Fruit fly (Drosophila melanogaster) whole organism, prepupa: Measurements from ENCODE around the gene alpha-Est8.

Source experiments
- CG10631 ChIP-seq: fragments of 200-800 bp; sonication (Bioruptor generic); optimal IDR thresholded peaks from 2 replicates; lab custom pipeline; 2016; ENCODE audit warnings: missing biosample characterization, missing genetic modification characterization
- CG10669 ChIP-seq: fragments of 200-800 bp; sonication (Bioruptor generic); optimal IDR thresholded peaks from 3 replicates; lab custom pipeline; 2018; ENCODE audit warnings: missing biosample characterization, mild to moderate bottlenecking, missing genetic modification characterization, moderate library complexity
- CG11294 ChIP-seq: fragments of 200-800 bp; sonication (Bioruptor generic); IDR thresholded peaks from 2 replicates; pipeline ENCODE4 v1.3.6; 2022; ENCODE audit warnings: missing biosample characterization, missing genetic modification characterization
- CG11762 ChIP-seq: fragments of 200-800 bp; sonication (Bioruptor generic); optimal IDR thresholded peaks from 3 replicates; lab custom pipeline; 2016; ENCODE audit warnings: missing biosample characterization, missing genetic modification characterization; ENCODE audit not compliant: insufficient read depth
- CG11902 ChIP-seq: fragments of 200-800 bp; sonication (Bioruptor generic); optimal IDR thresholded peaks from 3 replicates; lab custom pipeline; 2016; ENCODE audit warnings: missing biosample characterization, missing genetic modification characterization
- CG15336 ChIP-seq: fragments of 200-800 bp; sonication (Bioruptor generic); IDR thresholded peaks from 2 replicates; pipeline ENCODE4 v1.3.6; 2022; ENCODE audit warnings: missing biosample characterization, missing genetic modification characterization
- CG1621 ChIP-seq: fragments of 200-800 bp; sonication (Bioruptor generic); optimal IDR thresholded peaks from 3 replicates; lab custom pipeline; 2018; ENCODE audit warnings: missing biosample characterization, mild to moderate bottlenecking, missing genetic modification characterization
- CG3032 ChIP-seq: fragments of 200-800 bp; optimal IDR thresholded peaks from 2 replicates; lab custom pipeline; 2019; ENCODE audit warnings: missing biosample characterization, mild to moderate bottlenecking, missing genetic modification characterization, moderate library complexity
- CG31627 ChIP-seq: fragments of 200-800 bp; sonication (Bioruptor generic); optimal IDR thresholded peaks from 3 replicates; lab custom pipeline; 2016; ENCODE audit warnings: missing biosample characterization, missing genetic modification characterization
- CG32006 ChIP-seq: fragments of 200-800 bp; sonication (Bioruptor generic); optimal IDR thresholded peaks from 3 replicates; lab custom pipeline; 2017; ENCODE audit warnings: missing biosample characterization, mild to moderate bottlenecking, missing genetic modification characterization
- CG3919 ChIP-seq: fragments of 200-800 bp; sonication (Bioruptor generic); optimal IDR thresholded peaks from 3 replicates; lab custom pipeline; 2016; ENCODE audit warnings: missing biosample characterization, missing genetic modification characterization
- CG4318 ChIP-seq: fragments of 200-800 bp; sonication (Bioruptor generic); optimal IDR thresholded peaks from 3 replicates; lab custom pipeline; 2017; ENCODE audit warnings: missing biosample characterization, mild to moderate bottlenecking, missing genetic modification characterization
- CG6163 ChIP-seq: fragments of 200-800 bp; sonication (Bioruptor generic); IDR thresholded peaks from 3 replicates; pipeline ENCODE4 v1.3.6; 2022; ENCODE audit warnings: missing biosample characterization, missing genetic modification characterization
- CG6276 ChIP-seq: fragments of 200-800 bp; sonication (Bioruptor generic); optimal IDR thresholded peaks from 2 replicates; lab custom pipeline; 2017; ENCODE audit warnings: missing biosample characterization, mild to moderate bottlenecking, missing genetic modification characterization
- CG6792 ChIP-seq: fragments of 200-800 bp; sonication (Bioruptor generic); optimal IDR thresholded peaks from 3 replicates; lab custom pipeline; 2016; ENCODE audit warnings: missing biosample characterization, missing genetic modification characterization
- CG6808 ChIP-seq: fragments of 200-800 bp; sonication (Bioruptor generic); optimal IDR thresholded peaks from 3 replicates; lab custom pipeline; 2017; ENCODE audit warnings: missing biosample characterization, missing genetic modification characterization, mild to moderate bottlenecking, moderate library complexity, missing genetic modification reagents
- CG6854 ChIP-seq: fragments of 200-800 bp; sonication (Bioruptor generic); optimal IDR thresholded peaks from 2 replicates; lab custom pipeline; 2017; ENCODE audit warnings: missing biosample characterization, mild to moderate bottlenecking, missing genetic modification characterization
- CG7368 ChIP-seq: fragments of 200-800 bp; sonication (Bioruptor generic); optimal IDR thresholded peaks from 3 replicates; lab custom pipeline; 2016; ENCODE audit warnings: missing biosample characterization, missing genetic modification characterization
- CG8119 ChIP-seq: fragments of 200-800 bp; sonication (Bioruptor generic); IDR thresholded peaks from 3 replicates; pipeline ENCODE4 v1.3.6; 2022; ENCODE audit warnings: missing biosample characterization, missing genetic modification characterization
- CG8319 ChIP-seq: fragments of 200-800 bp; sonication (Bioruptor generic); optimal IDR thresholded peaks from 3 replicates; lab custom pipeline; 2016; ENCODE audit warnings: missing biosample characterization, missing genetic modification characterization
- CG8632 ChIP-seq: fragments of 200-800 bp; sonication (Bioruptor generic); optimal IDR thresholded peaks from 3 replicates; lab custom pipeline; 2016; ENCODE audit warnings: missing biosample characterization, missing genetic modification characterization
- CG9139 ChIP-seq: fragments of 200-800 bp; sonication (Bioruptor generic); optimal IDR thresholded peaks from 3 replicates; lab custom pipeline; 2017; ENCODE audit warnings: missing biosample characterization, mild to moderate bottlenecking, missing genetic modification characterization
- Eip75B ChIP-seq: fragments of 200-800 bp; sonication (Bioruptor generic); optimal IDR thresholded peaks from 3 replicates; lab custom pipeline; 2016; ENCODE audit warnings: missing biosample characterization, missing genetic modification characterization
- Eip93F ChIP-seq: fragments of 200-800 bp; sonication (Bioruptor generic); optimal IDR thresholded peaks from 2 replicates; lab custom pipeline; 2016; ENCODE audit warnings: missing biosample characterization, mild to moderate bottlenecking, missing genetic modification characterization
- Ets96B ChIP-seq: fragments of 200-800 bp; optimal IDR thresholded peaks from 2 replicates; lab custom pipeline; 2019; ENCODE audit warnings: missing biosample characterization, mild to moderate bottlenecking, missing genetic modification characterization, moderate library complexity
- Gug ChIP-seq: fragments of 200-800 bp; sonication (Bioruptor generic); IDR thresholded peaks from 2 replicates; pipeline ENCODE4 v1.3.6; 2022; ENCODE audit warnings: missing biosample characterization, missing genetic modification characterization
- Hr38 ChIP-seq: sonication (Bioruptor generic); optimal IDR thresholded peaks from 2 replicates; lab custom pipeline; 2016; ENCODE audit warnings: missing biosample characterization, missing genetic modification characterization
- Hr39 ChIP-seq: fragments of 200-800 bp; sonication (Bioruptor generic); optimal IDR thresholded peaks from 2 replicates; lab custom pipeline; 2016; ENCODE audit warnings: missing biosample characterization, missing genetic modification characterization
- Hr4 ChIP-seq: fragments of 200-800 bp; sonication (Bioruptor generic); optimal IDR thresholded peaks from 3 replicates; lab custom pipeline; 2016; ENCODE audit warnings: missing biosample characterization, missing genetic modification characterization
- Lpt ChIP-seq: fragments of 200-800 bp; sonication (Bioruptor generic); optimal IDR thresholded peaks from 3 replicates; lab custom pipeline; 2016; ENCODE audit warnings: missing biosample characterization, missing genetic modification characterization
- Met ChIP-seq: fragments of 200-800 bp; sonication (Bioruptor generic); optimal IDR thresholded peaks from 3 replicates; lab custom pipeline; 2016; ENCODE audit warnings: missing biosample characterization, missing genetic modification characterization
- OdsH ChIP-seq: fragments of 200-800 bp; sonication (Bioruptor generic); optimal IDR thresholded peaks from 3 replicates; lab custom pipeline; 2016; ENCODE audit warnings: missing biosample characterization, missing genetic modification characterization
- Smox ChIP-seq: fragments of 200-800 bp; sonication (Bioruptor generic); optimal IDR thresholded peaks from 3 replicates; lab custom pipeline; 2016; ENCODE audit warnings: missing biosample characterization, missing genetic modification characterization
- Sox102F ChIP-seq: fragments of 200-800 bp; sonication (Bioruptor generic); optimal IDR thresholded peaks from 2 replicates; lab custom pipeline; 2016; ENCODE audit warnings: missing biosample characterization, mild to moderate bottlenecking, missing genetic modification characterization
- Sox14 ChIP-seq: fragments of 200-800 bp; sonication (Bioruptor generic); optimal IDR thresholded peaks from 3 replicates; lab custom pipeline; 2016; ENCODE audit warnings: missing biosample characterization, missing genetic modification characterization
- achi ChIP-seq: fragments of 200-800 bp; sonication (Bioruptor generic); optimal IDR thresholded peaks from 3 replicates; lab custom pipeline; 2016; ENCODE audit warnings: missing biosample characterization, missing genetic modification characterization
- eg ChIP-seq: fragments of 200-800 bp; sonication (Bioruptor generic); IDR thresholded peaks from 3 replicates; pipeline ENCODE4 v1.3.6; 2022; ENCODE audit warnings: missing biosample characterization, missing genetic modification characterization
- esn ChIP-seq: fragments of 200-800 bp; sonication (Bioruptor generic); optimal IDR thresholded peaks from 2 replicates; lab custom pipeline; 2016; ENCODE audit warnings: missing biosample characterization, mild to moderate bottlenecking, missing genetic modification characterization, moderate library complexity
- fd59A ChIP-seq: fragments of 200-800 bp; sonication (Bioruptor generic); optimal IDR thresholded peaks from 2 replicates; lab custom pipeline; 2017; ENCODE audit warnings: missing biosample characterization, mild to moderate bottlenecking, missing genetic modification characterization, missing genetic modification reagents
- fkh ChIP-seq: fragments of 200-800 bp; sonication (Bioruptor generic); optimal IDR thresholded peaks from 3 replicates; lab custom pipeline; 2017; ENCODE audit warnings: missing biosample characterization, mild to moderate bottlenecking, missing genetic modification characterization, moderate library complexity
- lz ChIP-seq: fragments of 200-800 bp; sonication (Bioruptor generic); optimal IDR thresholded peaks from 3 replicates; lab custom pipeline; 2016; ENCODE audit warnings: missing biosample characterization, missing genetic modification characterization
- net ChIP-seq: fragments of 200-800 bp; sonication (Bioruptor generic); optimal IDR thresholded peaks from 3 replicates; lab custom pipeline; 2016; ENCODE audit warnings: missing biosample characterization, missing genetic modification characterization
- pdm3 ChIP-seq: fragments of 200-800 bp; sonication (Bioruptor generic); optimal IDR thresholded peaks from 3 replicates; lab custom pipeline; 2016; ENCODE audit warnings: missing biosample characterization, missing genetic modification characterization
- salr ChIP-seq, 2 experiments: fragments of 200-800 bp; sonication (Bioruptor generic); optimal IDR thresholded peaks; 3 replicates each; lab custom pipeline; 2016 to 2018; ENCODE audit warnings: missing biosample characterization in 2 of 2, missing genetic modification characterization in 2 of 2, mild to moderate bottlenecking in 1 of 2
- spab ChIP-seq: fragments of 200-800 bp; sonication (Bioruptor generic); optimal IDR thresholded peaks from 2 replicates; lab custom pipeline; 2017; ENCODE audit warnings: missing biosample characterization, mild to moderate bottlenecking, missing genetic modification characterization, missing genetic modification reagents
- svp ChIP-seq: fragments of 200-800 bp; sonication (Bioruptor generic); peaks from one replicate; lab custom pipeline; 2016; ENCODE audit warnings: missing biosample characterization, missing genetic modification characterization
- topi ChIP-seq: fragments of 200-800 bp; sonication (Bioruptor generic); optimal IDR thresholded peaks from 3 replicates; lab custom pipeline; 2016; ENCODE audit warnings: missing biosample characterization, missing genetic modification characterization
- vri ChIP-seq: fragments of 200-800 bp; sonication (Bioruptor generic); optimal IDR thresholded peaks from 3 replicates; lab custom pipeline; 2016; ENCODE audit warnings: missing biosample characterization, mild to moderate bottlenecking, missing genetic modification characterization

Gene alpha-Est8

dm6 chr3R:7508198-7508837 is 7.2 kb downstream of the alpha-Est8 start (continued):
- no peak for TF ChIP-seq net (GFP tag; lab: Kevin White, UChicago)

- TF ChIP-seq CG3032 (tag; lab: Kevin White, UChicago), result no peak
- TF ChIP-seq CG9139 (GFP tag; lab: Kevin White, UChicago), result no peak
- TF ChIP-seq svp (GFP tag; lab: Kevin White, UChicago), result peak; percentile 17
- no peak for TF ChIP-seq CG7368 (GFP tag; lab: Kevin White, UChicago)
- no peak for TF ChIP-seq CG10631
- no peak for TF ChIP-seq CG10669 (GFP tag; lab: Kevin White, UChicago)
- TF ChIP-seq Gug (GFP tag; lab: Robert Waterston, UW), result 0 out of 2 replicates have a peak, but pooled peaks have one; percentile 16
- peak; percentile 18 for TF ChIP-seq CG6276 (GFP tag; lab: Kevin White, UChicago)
- no peak for TF ChIP-seq CG11762 (GFP tag; lab: Kevin White, UChicago)
- peak; percentile 45 for TF ChIP-seq pdm3 (GFP tag; lab: Kevin White, UChicago)
- peak; percentile 13 for TF ChIP-seq lz (GFP tag; lab: Kevin White, UChicago)
- peak; percentile 27 for TF ChIP-seq CG31627 (GFP tag; lab: Kevin White, UChicago)
- TF ChIP-seq achi, result no peak
- TF ChIP-seq eg, result no peak; the same call in 2 of the 3 replicates
- TF ChIP-seq CG8319 (GFP tag; lab: Kevin White, UChicago), result no peak
- no peak for TF ChIP-seq topi
- TF ChIP-seq Eip93F (GFP tag; lab: Kevin White, UChicago), result no peak
- TF ChIP-seq Smox, result no peak
- no peak for TF ChIP-seq net (GFP tag; lab: Kevin White, UChicago)
- TF ChIP-seq CG32006 (GFP tag; lab: Kevin White, UChicago), result peak; percentile 60
- TF ChIP-seq salr (GFP tag; optimal IDR thresholded peaks at IDR 0.05; lab: Kevin White, UChicago), result no peak
- TF ChIP-seq CG8119, result no peak
- TF ChIP-seq CG6163 (GFP tag; lab: Robert Waterston, UW), result 0 out of 3 replicates have a peak, but pooled peaks have one; percentile 53
- peak; percentile 44; the same call in 1 of the 2 replicates for TF ChIP-seq CG11294
- peak; percentile 51 for TF ChIP-seq CG15336 (GFP tag; lab: Robert Waterston, UW)
- TF ChIP-seq esn (GFP tag; lab: Kevin White, UChicago), result peak; percentile 15
- peak; percentile 1 for TF ChIP-seq Sox102F
- TF ChIP-seq CG11902, result no peak
- TF ChIP-seq fkh (GFP tag; lab: Kevin White, UChicago), result peak; percentile 86
- no peak for TF ChIP-seq fd59A (GFP tag; lab: Kevin White, UChicago)
- no peak for TF ChIP-seq Hr38
- TF ChIP-seq OdsH, result peak; percentile 27
- TF ChIP-seq Ets96B (tag; lab: Kevin White, UChicago), result no peak
- peak; percentile 20 for TF ChIP-seq Sox14 (GFP tag; lab: Kevin White, UChicago)
- TF ChIP-seq Met (GFP tag; lab: Kevin White, UChicago), result peak; percentile 29
- TF ChIP-seq CG3919 (GFP tag; lab: Kevin White, UChicago), result peak; percentile 26
- peak; percentile 41 for TF ChIP-seq Hr39 (GFP tag; lab: Kevin White, UChicago)
- TF ChIP-seq CG8632 (GFP tag; lab: Kevin White, UChicago), result no peak
- TF ChIP-seq spab (GFP tag; lab: Kevin White, UChicago), result no peak
- peak; percentile 64 for TF ChIP-seq Hr4 (GFP tag; lab: Kevin White, UChicago)
- TF ChIP-seq CG6792 (GFP tag; lab: Kevin White, UChicago), result peak; percentile 1
- no peak for TF ChIP-seq CG4318 (GFP tag; lab: Kevin White, UChicago)
- TF ChIP-seq CG1621 (tag; lab: Kevin White, UChicago), result no peak
- TF ChIP-seq Eip75B, result no peak
- no peak for TF ChIP-seq CG6808 (GFP tag; lab: Kevin White, UChicago)
- no peak for TF ChIP-seq CG6854 (GFP tag; lab: Kevin White, UChicago)
- no peak for TF ChIP-seq Lpt (GFP tag; lab: Kevin White, UChicago)
- peak; percentile 26 for TF ChIP-seq vri
These were observed 9.0 kb downstream of the alpha-Est8 start for dm6 chr3R:7506314-7506988.
